Worm (Caenorhabditis elegans) whole organism, L2 larva: ENCODE data around the gene srh-79.

Experiments
- ZK546.5 ChIP-seq: sonication (generic microtip); optimal IDR thresholded peaks from 2 replicates; lab custom pipeline; 2017; ENCODE audit warnings: missing biosample characterization, missing genetic modification characterization
- lin-11 ChIP-seq: fragments of 150-350 bp; sonication (generic microtip); optimal IDR thresholded peaks from 2 replicates; lab custom pipeline; 2014; ENCODE audit warnings: missing biosample characterization, missing genetic modification characterization, inconsistent platforms, mixed read lengths
- lin-13 ChIP-seq: fragments of 150-350 bp; optimal IDR thresholded peaks from 2 replicates; lab custom pipeline; 2014; ENCODE audit warnings: missing biosample characterization, missing genetic modification reagents, missing genetic modification characterization
- sma-9 ChIP-seq, 2 experiments: fragments of 150-350 bp in 1 of 2; sonication (generic microtip) in 1 of 2; optimal IDR thresholded peaks; 2 replicates each; lab custom pipeline; 2014 to 2016; ENCODE audit warnings: missing genetic modification characterization in 2 of 2, mild to moderate bottlenecking in 1 of 2, missing biosample characterization in 1 of 2, missing compliant biosample characterization in 1 of 2, missing genetic modification reagents in 1 of 2, moderate library complexity in 1 of 2

DNA sequence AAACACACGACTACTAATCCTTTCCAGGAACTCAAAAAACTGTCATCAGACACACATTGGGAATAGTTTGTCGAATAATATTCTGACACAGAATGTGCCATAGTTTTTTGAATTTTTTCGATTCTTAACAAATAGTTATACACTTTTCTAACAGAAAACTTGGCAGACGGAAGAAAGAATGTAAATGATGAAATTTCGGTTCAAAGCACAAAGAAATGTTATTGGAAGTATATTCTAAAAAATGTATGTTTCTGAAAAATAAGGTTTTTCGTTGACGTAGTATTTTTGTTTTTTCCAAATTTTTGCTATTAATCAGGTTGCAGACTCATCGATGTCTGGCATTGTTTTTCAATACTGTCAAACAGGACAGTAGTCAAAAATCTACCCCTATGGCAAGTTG is 36.6 kb upstream of the srh-79 start, which contains the start of gene srh-92:
- no peak for TF ChIP-seq ZK546.5
- TF ChIP-seq sma-9 (GFP tag; optimal IDR thresholded peaks at IDR 0.05; lab: Kevin White, UChicago), result no peak
- TF ChIP-seq sma-9 (tag; optimal IDR thresholded peaks at IDR 0.05; lab: Kevin White, UChicago), result no peak
- TF ChIP-seq lin-11 (tag; lab: Kevin White, UChicago), result no peak
- no peak for TF ChIP-seq lin-13
